Worm (Caenorhabditis elegans): ENCODE measurements around the gene T15B7.14.

Gene T15B7.14

DNA sequence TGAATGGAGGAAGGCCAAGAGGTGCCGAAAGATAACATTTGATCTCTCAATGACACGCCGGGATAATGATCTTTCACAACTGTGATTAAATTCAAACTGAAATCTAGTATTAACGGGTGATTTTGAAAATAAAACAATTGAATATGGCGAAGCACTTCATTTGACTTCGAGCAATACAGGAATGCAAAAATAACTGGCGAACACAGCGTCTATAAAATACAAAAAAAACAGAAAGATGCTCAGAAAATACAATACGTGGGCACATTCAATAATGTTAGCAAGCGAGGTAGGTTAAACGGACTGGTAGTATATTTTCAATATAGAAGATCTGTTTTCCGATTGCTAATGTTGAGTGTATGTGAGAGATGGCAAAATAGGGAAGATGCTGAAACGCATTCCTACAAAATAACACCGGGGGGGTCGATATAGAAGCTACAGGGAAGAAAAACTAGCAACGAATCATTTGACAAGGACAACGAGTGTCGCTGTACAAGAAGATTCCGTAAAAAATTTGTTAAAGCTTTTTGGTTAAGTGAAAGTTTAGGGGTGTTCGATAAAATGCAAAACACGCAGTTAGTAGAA is 52.0 kb downstream of the T15B7.14 start (continued):
- TF ChIP-seq sea-2 (GFP tag; IDR thresholded peaks at IDR 0.05) (no peak), ztf-3 (GFP tag; optimal IDR thresholded peaks at IDR 0.05) (no peak), let-526 (GFP tag; IDR thresholded peaks at IDR 0.05) (no peak), ztf-25 (GFP tag; IDR thresholded peaks at IDR 0.05) (no peak), nfya-2 (GFP tag; IDR thresholded peaks at IDR 0.05) (no peak), D2030.7 (GFP tag; IDR thresholded peaks at IDR 0.05) (peak; percentile 45), Y56A3A.18 (GFP tag; IDR thresholded peaks at IDR 0.05) (no peak), nfyb-1 (GFP tag; IDR thresholded peaks at IDR 0.05) (no peak), Y53G8AR.9 (GFP tag; conservative IDR thresholded peaks at IDR 0.05) (peak; percentile 51; the same call in 1 of the 2 replicates), F10E7.11 (tag; optimal IDR thresholded peaks at IDR 0.05) (no peak), xnd-1 (tag; optimal IDR thresholded peaks at IDR 0.05) (peak; percentile 50), egrh-3 (GFP tag; IDR thresholded peaks at IDR 0.05) (no peak), lsl-1 (GFP tag; optimal IDR thresholded peaks at IDR 0.05) (peak; percentile 57), C17E4.6 (GFP tag; IDR thresholded peaks at IDR 0.05) (0 out of 2 replicates have a peak, but pooled peaks have one; percentile 23), ceh-27 (GFP tag; optimal IDR thresholded peaks at IDR 0.05) (no peak), F49E8.2 (tag; optimal IDR thresholded peaks at IDR 0.05; ENCODE audit: insufficient read depth) (peak; percentile 66), unc-130 (GFP tag; optimal IDR thresholded peaks at IDR 0.05) (no peak), atf-7 (tag; optimal IDR thresholded peaks at IDR 0.05) (peak; percentile 27), ceh-100 (GFP tag; IDR thresholded peaks at IDR 0.05) (0 out of 2 replicates have a peak, but pooled peaks have one; percentile 28), snpc-1.1 (tag; optimal IDR thresholded peaks at IDR 0.05; ENCODE audit: insufficient read depth) (no peak), dpl-1 (GFP tag; optimal IDR thresholded peaks at IDR 0.05) (no peak), F55B11.4 (tag; optimal IDR thresholded peaks at IDR 0.05; ENCODE audit: borderline replicate concordance, insufficient read depth) (no peak), egl-18 (GFP tag; IDR thresholded peaks at IDR 0.05) (no peak), snpc-1.3 (tag; optimal IDR thresholded peaks at IDR 0.05; ENCODE audit: insufficient read depth) (no peak), athp-1 (tag; optimal IDR thresholded peaks at IDR 0.05) (peak; percentile 67), F57A8.1 (GFP tag; optimal IDR thresholded peaks at IDR 0.05) (no peak), B0336.3 (GFP tag; IDR thresholded peaks at IDR 0.05) (peak; percentile 93), lir-1 (GFP tag; conservative IDR thresholded peaks at IDR 0.05) (no peak), rcor-1 (GFP tag; IDR thresholded peaks at IDR 0.05) (peak; percentile 45; the same call in 1 of the 2 replicates), cebp-1 (GFP tag; IDR thresholded peaks at IDR 0.05) (no peak), cebp-1 (tag; optimal IDR thresholded peaks at IDR 0.05) (no peak)

DNA sequence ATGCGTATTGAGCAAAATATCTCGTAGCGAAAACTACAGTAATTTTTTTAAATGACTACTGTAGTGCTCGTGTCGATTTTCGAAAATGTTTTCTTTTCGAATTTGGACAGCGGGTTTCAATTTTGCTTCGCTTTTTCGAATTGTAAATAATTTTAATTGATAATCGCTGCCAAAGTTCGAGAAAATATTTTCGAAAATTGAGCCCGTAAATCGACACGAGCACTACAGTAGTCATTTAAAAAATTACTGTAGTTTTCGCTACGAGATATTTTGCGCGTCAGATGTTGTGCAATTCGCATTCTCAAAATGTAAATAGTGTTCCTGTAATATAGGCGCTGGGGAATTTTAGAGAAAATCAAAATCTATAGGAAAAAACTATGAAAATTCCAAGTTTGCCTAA is 52.9 kb downstream of the T15B7.14 start:
- peak; percentile 50; the same call in 1 of the 2 replicates for TF ChIP-seq ceh-91 (GFP tag; IDR thresholded peaks at IDR 0.05)
- no peak for TF ChIP-seq atf-7 (tag; optimal IDR thresholded peaks at IDR 0.05)
- TF ChIP-seq lsy-27 (tag; optimal IDR thresholded peaks at IDR 0.05; ENCODE audit: borderline replicate concordance, insufficient read depth), result no peak
- TF ChIP-seq chd-7 (tag; optimal IDR thresholded peaks at IDR 0.05), result no peak
- TF ChIP-seq lsl-1 (GFP tag; optimal IDR thresholded peaks at IDR 0.05), result peak; percentile 81
- no peak for TF ChIP-seq C06A6.2 (GFP tag; conservative IDR thresholded peaks at IDR 0.05)
- TF ChIP-seq rcor-1 (GFP tag; IDR thresholded peaks at IDR 0.05), result no peak
- TF ChIP-seq F33H1.4 (GFP tag; IDR thresholded peaks at IDR 0.05), result peak; percentile 60
- TF ChIP-seq hlh-12 (tag; optimal IDR thresholded peaks at IDR 0.05), result no peak
- TF ChIP-seq F22D6.2 (tag; optimal IDR thresholded peaks at IDR 0.05), result no peak
- TF ChIP-seq Y53F4B.3 (GFP tag; IDR thresholded peaks at IDR 0.05), result no peak

All from whole organism, young adult.